Worm (Caenorhabditis elegans) whole organism, L4 larva: ENCODE data around the gene B0244.7.

Experiments
- madf-5 ChIP-seq, 2 experiments: fragments of 200-800 bp; sonication (Bioruptor generic); IDR thresholded peaks; 2 replicates each; pipeline ENCODE4 v1.3.6; 2022; ENCODE audit warnings: missing compliant biosample characterization in 2 of 2, missing genetic modification characterization in 2 of 2
- mdt-29 ChIP-seq: fragments of 200-800 bp; sonication (Bioruptor generic); IDR thresholded peaks from 2 replicates; pipeline ENCODE4 v1.3.6; 2022; ENCODE audit warnings: missing genetic modification reagents, missing genetic modification characterization, missing compliant biosample characterization

The B0244.7 gene

DNA sequence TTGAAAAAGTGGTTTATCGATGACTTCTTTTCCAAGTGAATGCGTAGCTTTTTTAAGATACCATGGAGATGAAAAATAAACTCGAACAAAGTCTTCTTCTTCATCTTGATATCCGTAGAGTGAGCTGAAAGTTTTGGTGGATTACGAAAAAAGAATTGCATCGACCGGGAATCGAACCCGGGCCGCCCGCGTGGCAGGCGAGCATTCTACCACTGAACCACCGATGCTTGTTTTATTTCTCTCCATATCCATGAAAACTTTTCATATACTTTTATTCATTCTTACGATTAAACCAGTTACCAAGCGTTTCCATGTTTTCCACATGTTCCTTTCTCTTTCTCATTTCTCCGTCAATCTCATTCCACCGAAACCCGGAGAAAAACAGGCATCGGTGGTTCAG lies 50.8 kb downstream of the B0244.7 start (continued):
- TF ChIP-seq madf-5 (GFP tag; IDR thresholded peaks at IDR 0.05; lab: Robert Waterston, UW) (peak in 1 of 2 experiments; percentile 76; a peak in 1 of 4 replicates), mdt-29 (GFP tag; lab: Robert Waterston, UW) (peak; percentile 26; the same call in 1 of the 2 replicates)
